Worm (Caenorhabditis elegans): ENCODE measurements around the gene tat-2.

Gene tat-2

ce11 chrIV:4795111-4795510, 51.6 kb downstream of the tat-2 start:
- TF ChIP-seq tab-1 (GFP tag; IDR thresholded peaks at IDR 0.05) (no peak), T22C8.4 (GFP tag; IDR thresholded peaks at IDR 0.05) (no peak), klf-2 (GFP tag; conservative IDR thresholded peaks at IDR 0.05) (no peak), ref-1 (GFP tag; conservative IDR thresholded peaks at IDR 0.05) (no peak), ztf-29 (GFP tag; IDR thresholded peaks at IDR 0.05) (no peak), flt-1 (GFP tag; IDR thresholded peaks at IDR 0.05) (no peak), ztf-23 (GFP tag; IDR thresholded peaks at IDR 0.05) (no peak), cog-1 (tag; optimal IDR thresholded peaks at IDR 0.05) (no peak), med-1 (GFP tag; optimal IDR thresholded peaks at IDR 0.05; ENCODE audit: insufficient read depth) (no peak)

ce11 chrIV:4789445-4789844, 57.2 kb downstream of the tat-2 start, which contains the start of gene R11E3.1:
R11E3.1 (plus strand) TSS chrIV:4789745.
- TF ChIP-seq flt-1 (GFP tag; IDR thresholded peaks at IDR 0.05) (no peak), med-1 (GFP tag; optimal IDR thresholded peaks at IDR 0.05; ENCODE audit: insufficient read depth) (no peak), ztf-29 (GFP tag; IDR thresholded peaks at IDR 0.05) (no peak), cog-1 (tag; optimal IDR thresholded peaks at IDR 0.05) (no peak)

DNA sequence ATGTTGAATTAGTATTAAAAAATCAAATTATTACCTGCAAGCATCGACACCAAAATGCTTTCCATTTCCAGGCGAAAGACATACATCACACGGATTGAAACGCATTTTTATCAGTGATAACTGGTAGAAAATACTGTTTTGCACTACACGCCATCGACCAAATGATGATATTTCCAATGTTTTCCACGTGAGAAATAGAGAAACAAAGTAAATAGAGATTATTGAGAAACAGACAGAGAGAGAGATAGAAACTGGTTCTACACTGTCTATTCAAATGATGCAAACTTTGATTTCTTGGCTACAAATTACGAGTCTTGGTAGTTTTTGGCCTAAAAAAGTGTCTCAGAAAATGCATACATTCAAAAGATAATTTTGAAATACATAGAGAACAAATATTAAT, 58.4 kb downstream of the tat-2 start, which contains the start of gene nhr-104:
Gene nhr-104 (minus strand): TSS at position 361 of the 400 bp plus-strand sequence.
- TF ChIP-seq tab-1 (GFP tag; IDR thresholded peaks at IDR 0.05), result no peak
- TF ChIP-seq klf-2 (GFP tag; conservative IDR thresholded peaks at IDR 0.05), result no peak
- TF ChIP-seq ztf-23 (GFP tag; IDR thresholded peaks at IDR 0.05), result no peak
- TF ChIP-seq flt-1 (GFP tag; IDR thresholded peaks at IDR 0.05), result no peak
- no peak for TF ChIP-seq ref-1 (GFP tag; conservative IDR thresholded peaks at IDR 0.05)
- no peak for TF ChIP-seq T22C8.4 (GFP tag; IDR thresholded peaks at IDR 0.05)
- TF ChIP-seq ztf-29 (GFP tag; IDR thresholded peaks at IDR 0.05), result no peak
- TF ChIP-seq cog-1 (tag; optimal IDR thresholded peaks at IDR 0.05), result no peak
- no peak for TF ChIP-seq med-1 (GFP tag; optimal IDR thresholded peaks at IDR 0.05; ENCODE audit: insufficient read depth)

DNA sequence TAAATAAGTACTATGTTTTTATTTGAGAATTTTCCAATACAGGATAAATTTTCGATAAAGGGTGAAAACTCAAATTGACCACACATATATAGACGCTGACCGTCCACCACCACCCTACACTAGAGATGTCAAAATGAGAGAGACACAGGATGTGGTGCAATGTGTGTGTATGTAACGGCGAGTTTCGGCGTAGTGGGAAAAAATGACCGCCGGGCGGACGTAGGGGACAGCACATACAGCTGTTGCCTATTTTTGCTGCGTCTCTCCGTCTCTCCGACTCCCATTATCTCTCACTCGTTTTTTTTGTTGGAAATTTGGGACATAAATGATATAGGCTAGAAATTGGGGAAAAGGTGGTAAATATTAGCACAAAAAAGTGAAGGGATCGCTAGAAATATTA, 65.6 kb downstream of the tat-2 start:
- TF ChIP-seq klf-2 (GFP tag; conservative IDR thresholded peaks at IDR 0.05) (no peak), T22C8.4 (GFP tag; IDR thresholded peaks at IDR 0.05) (no peak), ztf-23 (GFP tag; IDR thresholded peaks at IDR 0.05) (no peak), tab-1 (GFP tag; IDR thresholded peaks at IDR 0.05) (no peak), med-1 (GFP tag; optimal IDR thresholded peaks at IDR 0.05; ENCODE audit: insufficient read depth) (no peak), cog-1 (tag; optimal IDR thresholded peaks at IDR 0.05) (no peak), ztf-29 (GFP tag; IDR thresholded peaks at IDR 0.05) (no peak), ref-1 (GFP tag; conservative IDR thresholded peaks at IDR 0.05) (no peak), flt-1 (GFP tag; IDR thresholded peaks at IDR 0.05) (no peak)

DNA sequence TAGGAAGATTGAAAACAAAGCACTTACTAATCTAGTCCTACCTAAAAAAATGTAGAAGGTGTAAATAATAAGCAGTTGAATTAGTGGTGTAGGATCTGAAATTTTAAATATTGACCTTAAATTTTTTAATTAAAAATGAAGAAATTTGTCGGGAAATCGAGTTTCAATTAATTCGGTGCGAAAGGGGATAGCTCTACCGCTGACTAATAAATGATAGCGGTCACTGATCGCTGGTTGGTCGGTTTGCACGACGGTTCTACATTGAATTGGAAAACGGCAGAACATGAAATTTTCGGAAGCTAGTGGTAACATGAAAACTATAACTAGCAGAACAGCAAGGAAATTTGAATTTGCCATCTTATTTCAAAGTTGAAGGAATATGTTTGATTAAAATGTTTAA, 66.6 kb downstream of the tat-2 start, which contains the start of gene set-15:
Gene set-15 (minus strand): TSS at position 101 of the 400 bp plus-strand sequence.
- TF ChIP-seq med-1 (GFP tag; optimal IDR thresholded peaks at IDR 0.05; ENCODE audit: insufficient read depth) (no peak), cog-1 (tag; optimal IDR thresholded peaks at IDR 0.05) (no peak), T22C8.4 (GFP tag; IDR thresholded peaks at IDR 0.05) (no peak), tab-1 (GFP tag; IDR thresholded peaks at IDR 0.05) (no peak), ztf-29 (GFP tag; IDR thresholded peaks at IDR 0.05) (no peak), flt-1 (GFP tag; IDR thresholded peaks at IDR 0.05) (no peak), ztf-23 (GFP tag; IDR thresholded peaks at IDR 0.05) (no peak), klf-2 (GFP tag; conservative IDR thresholded peaks at IDR 0.05) (no peak), ref-1 (GFP tag; conservative IDR thresholded peaks at IDR 0.05) (no peak)
